Worm (Caenorhabditis elegans) whole organism, L4 larva: ENCODE data around the gene add-2.

Experiments
- R02D3.7 ChIP-seq: fragments of 150-350 bp; sonication (generic microtip); optimal IDR thresholded peaks from 3 replicates; lab custom pipeline; 2014; ENCODE audit warnings: missing biosample characterization, missing genetic modification characterization
- T26A8.4 ChIP-seq: fragments of 200-800 bp; sonication (Bioruptor generic); IDR thresholded peaks from 2 replicates; pipeline ENCODE4 v1.3.6; 2022; ENCODE audit warnings: missing genetic modification characterization, missing compliant biosample characterization
- Y105C5A.15 ChIP-seq: fragments of 200-800 bp; sonication (Bioruptor generic); IDR thresholded peaks from 2 replicates; pipeline ENCODE4 v1.3.6; 2022; ENCODE audit warnings: missing genetic modification characterization, missing compliant biosample characterization
- Y48G9A.11 ChIP-seq: fragments of 200-800 bp; sonication (Bioruptor generic); IDR thresholded peaks from 2 replicates; pipeline ENCODE4 v1.3.6; 2022; ENCODE audit warnings: missing genetic modification reagents, missing genetic modification characterization, missing compliant biosample characterization
- Y75B8A.6 ChIP-seq: fragments of 200-800 bp; sonication (Bioruptor generic); IDR thresholded peaks from 2 replicates; pipeline ENCODE4 v1.3.6; 2022; ENCODE audit warnings: missing genetic modification reagents, missing genetic modification characterization, missing compliant biosample characterization
- ZK337.2 ChIP-seq: fragments of 200-800 bp; sonication (Bioruptor generic); IDR thresholded peaks from 2 replicates; pipeline ENCODE4 v1.3.6; 2022; ENCODE audit warnings: missing genetic modification reagents, missing genetic modification characterization, missing compliant biosample characterization
- ZK546.5 ChIP-seq, 2 experiments: sonication (generic microtip); optimal IDR thresholded peaks; 2 replicates each; lab custom pipeline; 2017; ENCODE audit warnings: missing biosample characterization in 2 of 2, missing genetic modification characterization in 2 of 2
- ama-1 ChIP-seq: fragments of 150-350 bp; optimal IDR thresholded peaks from 2 replicates; lab custom pipeline; 2014; ENCODE audit warnings: inconsistent platforms, mixed read lengths
- arid-1 ChIP-seq: fragments of 200-800 bp; sonication (Bioruptor generic); conservative IDR thresholded peaks from 2 replicates; pipeline ENCODE4 v1.3.6; 2022; ENCODE audit warnings: missing genetic modification reagents, missing genetic modification characterization, missing compliant biosample characterization
- ceh-20 ChIP-seq: fragments of 200-800 bp; sonication (Bioruptor generic); IDR thresholded peaks from 2 replicates; pipeline ENCODE4 v1.3.6; 2022; ENCODE audit warnings: missing genetic modification reagents, missing genetic modification characterization, missing compliant biosample characterization
- ceh-32 ChIP-seq: sonication (generic microtip); optimal IDR thresholded peaks from 2 replicates; lab custom pipeline; 2016; ENCODE audit warnings: mild to moderate bottlenecking, missing genetic modification characterization, missing compliant biosample characterization; ENCODE audit not compliant: poor library complexity
- ceh-62 ChIP-seq: sonication (generic microtip); optimal IDR thresholded peaks from 2 replicates; lab custom pipeline; 2017; ENCODE audit warnings: missing biosample characterization, missing genetic modification characterization
- ces-1 ChIP-seq: fragments of 150-350 bp; sonication (generic microtip); optimal IDR thresholded peaks from 4 replicates; lab custom pipeline; 2014; ENCODE audit warnings: missing biosample characterization, missing genetic modification reagents, missing genetic modification characterization
- ctbp-1 ChIP-seq: fragments of 200-800 bp; sonication (Bioruptor generic); IDR thresholded peaks from 2 replicates; pipeline ENCODE4 v1.3.6; 2022; ENCODE audit warnings: missing genetic modification reagents, missing genetic modification characterization, missing compliant biosample characterization
- daf-12 ChIP-seq: fragments of 150-350 bp; optimal IDR thresholded peaks from 2 replicates; lab custom pipeline; 2014; ENCODE audit warnings: missing biosample characterization, missing genetic modification reagents, missing genetic modification characterization
- daf-19 ChIP-seq: fragments of 200-800 bp; sonication (Bioruptor generic); conservative IDR thresholded peaks from 2 replicates; pipeline ENCODE4 v1.3.6; 2022; ENCODE audit warnings: missing genetic modification characterization, missing compliant biosample characterization
- dmd-8 ChIP-seq: fragments of 200-800 bp; sonication (Bioruptor generic); IDR thresholded peaks from 2 replicates; pipeline ENCODE4 v1.3.6; 2022; ENCODE audit warnings: missing genetic modification characterization, missing compliant biosample characterization
- dpl-1 ChIP-seq: fragments of 150-350 bp; optimal IDR thresholded peaks from 2 replicates; lab custom pipeline; 2014; ENCODE audit warnings: missing biosample characterization, missing genetic modification reagents, missing genetic modification characterization
- duxl-1 ChIP-seq: sonication (generic microtip); optimal IDR thresholded peaks from 2 replicates; lab custom pipeline; 2016; ENCODE audit warnings: mild to moderate bottlenecking, missing genetic modification characterization, moderate library complexity, missing compliant biosample characterization; ENCODE audit not compliant: poor library complexity
- dve-1 ChIP-seq: sonication (generic microtip); optimal IDR thresholded peaks from 2 replicates; lab custom pipeline; 2017; ENCODE audit warnings: antibody characterized with exemption, mild to moderate bottlenecking, missing genetic modification characterization, missing compliant biosample characterization; ENCODE audit not compliant: insufficient read depth
- fkh-10 ChIP-seq: fragments of 150-350 bp; optimal IDR thresholded peaks from 2 replicates; lab custom pipeline; 2014; ENCODE audit warnings: missing biosample characterization, missing genetic modification reagents, missing genetic modification characterization
- hlh-11 ChIP-seq: fragments of 200-800 bp; sonication (Bioruptor generic); optimal IDR thresholded peaks from 2 replicates; lab custom pipeline; 2018; ENCODE audit warnings: mild to moderate bottlenecking, missing genetic modification characterization, missing compliant biosample characterization
- lim-7 ChIP-seq: fragments of 200-800 bp; sonication (Bioruptor generic); IDR thresholded peaks from 2 replicates; pipeline ENCODE4 v1.3.6; 2022; ENCODE audit warnings: missing genetic modification characterization, missing compliant biosample characterization
- lin-1 ChIP-seq: fragments of 200-800 bp; sonication (Bioruptor generic); IDR thresholded peaks from 2 replicates; pipeline ENCODE4 v1.3.6; 2022; ENCODE audit warnings: missing genetic modification reagents, missing genetic modification characterization, missing compliant biosample characterization
- lin-15B ChIP-seq: fragments of 150-350 bp; sonication (generic microtip); optimal IDR thresholded peaks from 3 replicates; lab custom pipeline; 2014; ENCODE audit warnings: missing biosample characterization, missing genetic modification characterization
- lin-39 ChIP-seq: fragments of 150-350 bp; optimal IDR thresholded peaks from 2 replicates; lab custom pipeline; 2014; ENCODE audit warnings: missing biosample characterization, missing genetic modification reagents, missing genetic modification characterization
- lsy-2 ChIP-seq, 2 experiments: fragments of 150-350 bp in 1 of 2; sonication (generic microtip) in 1 of 2; optimal IDR thresholded peaks; 2 replicates each; lab custom pipeline; 2014 to 2017; ENCODE audit warnings: missing biosample characterization in 2 of 2, missing genetic modification characterization in 2 of 2
- madf-9 ChIP-seq: fragments of 200-800 bp; sonication (Bioruptor generic); conservative IDR thresholded peaks from 2 replicates; pipeline ENCODE4 v1.3.6; 2022; ENCODE audit warnings: missing genetic modification reagents, missing genetic modification characterization, missing compliant biosample characterization
- mdt-29 ChIP-seq: fragments of 200-800 bp; sonication (Bioruptor generic); IDR thresholded peaks from 2 replicates; pipeline ENCODE4 v1.3.6; 2022; ENCODE audit warnings: missing genetic modification reagents, missing genetic modification characterization, missing compliant biosample characterization
- mep-1 ChIP-seq: fragments of 150-350 bp; sonication (generic microtip); optimal IDR thresholded peaks from 3 replicates; lab custom pipeline; 2014; ENCODE audit warnings: missing biosample characterization, missing genetic modification characterization
- mes-2 ChIP-seq: sonication (generic microtip); optimal IDR thresholded peaks from 2 replicates; lab custom pipeline; 2016; ENCODE audit warnings: missing genotype, mild to moderate bottlenecking, missing genetic modification characterization, missing compliant biosample characterization; ENCODE audit not compliant: poor library complexity, severe bottlenecking
- mxl-2 ChIP-seq: fragments of 200-800 bp; sonication (Bioruptor generic); conservative IDR thresholded peaks from 2 replicates; pipeline ENCODE4 v1.3.6; 2022; ENCODE audit warnings: missing genetic modification reagents, missing genetic modification characterization, missing compliant biosample characterization
- mxl-3 ChIP-seq: fragments of 200-800 bp; sonication (Bioruptor generic); optimal IDR thresholded peaks from 2 replicates; lab custom pipeline; 2018; ENCODE audit warnings: mild to moderate bottlenecking, missing genetic modification characterization, missing compliant biosample characterization
- nhr-102 ChIP-seq: sonication (generic microtip); optimal IDR thresholded peaks from 2 replicates; lab custom pipeline; 2016; ENCODE audit warnings: mild to moderate bottlenecking, missing genetic modification characterization, moderate library complexity, missing compliant biosample characterization
- nhr-111 ChIP-seq: fragments of 200-800 bp; sonication (Bioruptor generic); optimal IDR thresholded peaks from 2 replicates; lab custom pipeline; 2018; ENCODE audit warnings: mild to moderate bottlenecking, missing genetic modification characterization, missing compliant biosample characterization
- nhr-25 ChIP-seq: sonication (generic microtip); optimal IDR thresholded peaks from 2 replicates; lab custom pipeline; 2017; ENCODE audit warnings: missing genetic modification characterization, mild to moderate bottlenecking, missing compliant biosample characterization, antibody characterized with exemption, moderate library complexity, borderline replicate concordance; ENCODE audit not compliant: insufficient read depth
- nhr-48 ChIP-seq: sonication (generic microtip); optimal IDR thresholded peaks from 2 replicates; lab custom pipeline; 2016; ENCODE audit warnings: mild to moderate bottlenecking, missing genetic modification characterization, missing compliant biosample characterization
- rbr-2 ChIP-seq: sonication (generic microtip); optimal IDR thresholded peaks from 2 replicates; lab custom pipeline; 2016; ENCODE audit warnings: missing genotype, missing genetic modification characterization, missing compliant biosample characterization
- saeg-2 ChIP-seq: fragments of 200-800 bp; sonication (Bioruptor generic); IDR thresholded peaks from 2 replicates; pipeline ENCODE4 v1.3.6; 2022; ENCODE audit warnings: missing genetic modification reagents, missing genetic modification characterization, missing compliant biosample characterization
- set-16 ChIP-seq: fragments of 200-800 bp; sonication (Bioruptor generic); IDR thresholded peaks from 2 replicates; pipeline ENCODE4 v1.3.6; 2022; ENCODE audit warnings: missing genetic modification reagents, missing genetic modification characterization, missing compliant biosample characterization
- skn-1 ChIP-seq: fragments of 150-350 bp; optimal IDR thresholded peaks from 2 replicates; lab custom pipeline; 2014; ENCODE audit warnings: missing biosample characterization, missing genetic modification characterization
- snpc-1.2 ChIP-seq: fragments of 200-800 bp; sonication (Bioruptor generic); IDR thresholded peaks from 2 replicates; pipeline ENCODE4 v1.3.6; 2022; ENCODE audit warnings: missing genetic modification reagents, missing genetic modification characterization, missing compliant biosample characterization
- spr-3 ChIP-seq: fragments of 200-800 bp; sonication (Bioruptor generic); optimal IDR thresholded peaks from 2 replicates; lab custom pipeline; 2018; ENCODE audit warnings: mild to moderate bottlenecking, missing genetic modification characterization, missing compliant biosample characterization
- tra-1 ChIP-seq: fragments of 200-800 bp; sonication (Bioruptor generic); IDR thresholded peaks from 2 replicates; pipeline ENCODE4 v1.3.6; 2022; ENCODE audit warnings: missing genetic modification reagents, missing genetic modification characterization, missing compliant biosample characterization
- zfp-2 ChIP-seq: sonication (generic microtip); optimal IDR thresholded peaks from 2 replicates; lab custom pipeline; 2016; ENCODE audit warnings: mild to moderate bottlenecking, missing genetic modification characterization, missing compliant biosample characterization
- zfp-3 ChIP-seq: fragments of 200-800 bp; sonication (Bioruptor generic); conservative IDR thresholded peaks from 2 replicates; pipeline ENCODE4 v1.3.6; 2022; ENCODE audit warnings: missing genetic modification reagents, missing genetic modification characterization, missing compliant biosample characterization
- zip-11 ChIP-seq: fragments of 200-800 bp; sonication (Bioruptor generic); IDR thresholded peaks from 2 replicates; pipeline ENCODE4 v1.3.6; 2022; ENCODE audit warnings: missing genetic modification characterization, missing compliant biosample characterization
- ztf-11 ChIP-seq: fragments of 150-350 bp; optimal IDR thresholded peaks from 2 replicates; lab custom pipeline; 2014; ENCODE audit warnings: missing biosample characterization, missing genetic modification characterization
- ztf-7 ChIP-seq: fragments of 150-350 bp; optimal IDR thresholded peaks from 2 replicates; lab custom pipeline; 2014; ENCODE audit warnings: missing biosample characterization, missing genetic modification characterization

The add-2 gene

DNA sequence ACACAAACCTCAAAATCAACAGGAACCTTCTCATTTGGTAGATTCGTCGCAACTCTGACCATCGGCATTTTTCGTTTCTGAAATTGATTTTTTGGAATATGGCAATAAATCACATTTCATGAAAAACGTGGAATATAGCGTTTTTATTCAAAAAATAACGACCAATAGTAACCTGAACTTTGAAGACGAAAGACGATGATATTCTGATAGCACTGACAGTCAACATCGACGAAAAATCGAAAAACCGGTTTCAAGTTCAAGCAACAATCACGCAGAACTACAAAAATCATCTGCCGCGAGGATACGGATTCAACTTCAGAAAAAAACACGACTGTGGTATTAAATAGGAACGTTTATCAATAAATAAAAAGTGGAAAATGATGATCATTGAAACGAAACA lies 35.0 kb downstream of the add-2 start, which contains the start of gene mif-2 (continued):
- TF ChIP-seq ama-1 (lab: Kevin White, UChicago): peak; percentile 15
- no peak for TF ChIP-seq nhr-102 (tag; lab: Kevin White, UChicago)
- no peak for TF ChIP-seq dpl-1 (GFP tag; lab: Kevin White, UChicago)
- TF ChIP-seq ZK546.5 (tag; optimal IDR thresholded peaks at IDR 0.05; lab: Kevin White, UChicago): no peak
- peak; percentile 39 for TF ChIP-seq hlh-11 (tag; lab: Kevin White, UChicago)
- TF ChIP-seq dmd-8 (GFP tag; lab: Robert Waterston, UW): no peak
- TF ChIP-seq ztf-11 (tag; lab: Kevin White, UChicago): no peak
- TF ChIP-seq mdt-29 (GFP tag; lab: Robert Waterston, UW): no peak
- TF ChIP-seq T26A8.4: no peak
- no peak for TF ChIP-seq snpc-1.2 (GFP tag; lab: Robert Waterston, UW)
- no peak for TF ChIP-seq mxl-3 (GFP tag; lab: Kevin White, UChicago)
- no peak for TF ChIP-seq madf-9
- TF ChIP-seq dve-1: no peak
- no peak for TF ChIP-seq mes-2 (tag; lab: Kevin White, UChicago)
- no peak for TF ChIP-seq lin-15B (tag; lab: Kevin White, UChicago)
- TF ChIP-seq, all 104 proteins: peak for 7

DNA sequence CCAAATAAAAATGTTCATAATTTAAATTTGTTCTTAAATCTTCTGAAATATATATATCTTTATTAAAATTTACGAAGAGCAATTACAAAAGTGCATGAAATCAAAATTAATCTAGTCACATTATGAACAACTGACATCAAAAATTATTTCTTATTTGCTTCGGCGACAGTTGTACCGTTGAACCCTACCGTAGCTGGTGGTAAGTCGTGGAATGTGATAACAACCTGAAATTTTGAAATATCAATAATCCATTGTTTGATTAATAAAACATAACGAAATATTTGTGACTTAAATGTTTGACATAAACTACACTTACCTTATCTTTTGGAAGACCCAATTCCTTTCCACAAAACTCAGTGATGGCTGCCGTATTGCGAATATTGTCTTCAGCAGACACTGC lies 36.5 kb downstream of the add-2 start:
- TF ChIP-seq Y48G9A.11 (GFP tag; lab: Robert Waterston, UW) (no peak), fkh-10 (no peak), skn-1 (no peak), ceh-20 (GFP tag; lab: Robert Waterston, UW) (no peak), mep-1 (tag; lab: Kevin White, UChicago) (no peak), zip-11 (GFP tag; lab: Robert Waterston, UW) (no peak), ctbp-1 (no peak), R02D3.7 (tag; lab: Kevin White, UChicago) (no peak), spr-3 (GFP tag; lab: Kevin White, UChicago) (no peak), rbr-2 (tag; lab: Kevin White, UChicago) (no peak), saeg-2 (GFP tag; lab: Robert Waterston, UW) (no peak), Y75B8A.6 (GFP tag; lab: Robert Waterston, UW) (no peak), lin-15B (tag; lab: Kevin White, UChicago) (no peak), ceh-62 (no peak), hlh-11 (tag; lab: Kevin White, UChicago) (peak; percentile 49), lsy-2 (tag; optimal IDR thresholded peaks at IDR 0.05; lab: Kevin White, UChicago) (peak in 1 of 2 experiments; percentile 21), daf-19 (GFP tag; lab: Robert Waterston, UW) (no peak), zfp-3 (GFP tag; lab: Robert Waterston, UW) (0 out of 2 replicates have a peak, but pooled peaks have one; percentile 9), ZK337.2 (GFP tag; lab: Robert Waterston, UW) (no peak), ztf-11 (tag; lab: Kevin White, UChicago) (no peak), dve-1 (peak; percentile 68), mxl-2 (GFP tag; lab: Robert Waterston, UW) (no peak), lim-7 (GFP tag; lab: Robert Waterston, UW) (no peak), lin-39 (no peak), set-16 (GFP tag; lab: Robert Waterston, UW) (no peak), ces-1 (no peak), ama-1 (lab: Kevin White, UChicago) (no peak), tra-1 (0 out of 2 replicates have a peak, but pooled peaks have one; percentile 46), nhr-48 (tag; lab: Kevin White, UChicago) (no peak), lin-1 (GFP tag; lab: Robert Waterston, UW) (0 out of 2 replicates have a peak, but pooled peaks have one; percentile 13), ceh-32 (tag; lab: Kevin White, UChicago) (no peak), Y105C5A.15 (GFP tag; lab: Robert Waterston, UW) (no peak), nhr-25 (tag; lab: Kevin White, UChicago) (no peak), zfp-2 (no peak), ztf-7 (no peak), arid-1 (GFP tag; lab: Robert Waterston, UW) (no peak), daf-12 (no peak), nhr-111 (GFP tag; lab: Kevin White, UChicago) (no peak), ZK546.5 (tag; optimal IDR thresholded peaks at IDR 0.05; lab: Kevin White, UChicago) (no peak), duxl-1 (tag; lab: Kevin White, UChicago) (no peak)
